Worm (Caenorhabditis elegans) whole organism, mixed stage, embryonic: ENCODE results near the gene oxi-1.

Experiments
- M03D4.4 ChIP-seq: sonication (generic microtip); optimal IDR thresholded peaks from 2 replicates; lab custom pipeline; 2017; ENCODE audit warnings: mild to moderate bottlenecking, missing genetic modification characterization, missing compliant biosample characterization
- hlh-1 ChIP-seq: fragments of 150-350 bp; optimal IDR thresholded peaks from 2 replicates; lab custom pipeline; 2014; ENCODE audit warnings: missing biosample characterization, missing genetic modification reagents, missing genetic modification characterization
- lin-32 ChIP-seq: fragments of 200-800 bp; sonication (Bioruptor generic); optimal IDR thresholded peaks from 2 replicates; lab custom pipeline; 2018; ENCODE audit warnings: mild to moderate bottlenecking, missing genetic modification characterization, missing compliant biosample characterization
- mls-2 ChIP-seq: sonication (generic microtip); optimal IDR thresholded peaks from 2 replicates; lab custom pipeline; 2016; ENCODE audit warnings: mild to moderate bottlenecking, missing genetic modification characterization, moderate library complexity, missing compliant biosample characterization
- nhr-237 ChIP-seq: fragments of 150-350 bp; optimal IDR thresholded peaks from 2 replicates; lab custom pipeline; 2014; ENCODE audit warnings: missing biosample characterization, missing genetic modification characterization
- pha-4 ChIP-seq: fragments of 150-350 bp; optimal IDR thresholded peaks from 2 replicates; lab custom pipeline; 2018; ENCODE audit warnings: missing biosample characterization, missing genetic modification reagents, missing genetic modification characterization

ce11 chrIII:10815199-10815598 lies 42.9 kb upstream of the oxi-1 start:
- TF ChIP-seq M03D4.4 (tag; lab: Kevin White, UChicago) (no peak), mls-2 (no peak), lin-32 (no peak), nhr-237 (no peak), hlh-1 (tag; lab: Kevin White, UChicago) (no peak), pha-4 (tag; lab: Kevin White, UChicago) (no peak)
